Fruit fly (Drosophila melanogaster): ENCODE measurements around the gene mop.

The mop gene

dm6 chr3L:14786230-14786850 lies 10.4 kb upstream of the mop start, which contains the start of the genes bmm and Tdrd3 (continued):
- peak; percentile 45 for TF ChIP-seq CG1621 (tag; optimal IDR thresholded peaks at IDR 0.05)
- TF ChIP-seq CG6276 (GFP tag; optimal IDR thresholded peaks at IDR 0.05) = peak; percentile 52
- peak; percentile 86 for TF ChIP-seq OdsH (GFP tag; optimal IDR thresholded peaks at IDR 0.05)
- peak; percentile 13 to 82 for TF ChIP-seq salr (GFP tag; optimal IDR thresholded peaks at IDR 0.05)
- TF ChIP-seq CG10669 (GFP tag; optimal IDR thresholded peaks at IDR 0.05) = peak; percentile 64
- TF ChIP-seq Met (GFP tag; optimal IDR thresholded peaks at IDR 0.05) = peak; percentile 65
- TF ChIP-seq fd59A (GFP tag; optimal IDR thresholded peaks at IDR 0.05) = peak; percentile 55
- TF ChIP-seq Eip75B (GFP tag; optimal IDR thresholded peaks at IDR 0.05) = peak; percentile 22
- TF ChIP-seq ss (GFP tag; optimal IDR thresholded peaks at IDR 0.05) = peak; percentile 41 to 65
- peak; percentile 69 for TF ChIP-seq Hr4 (GFP tag; optimal IDR thresholded peaks at IDR 0.05)
- peak; percentile 59 for TF ChIP-seq Blimp-1 (GFP tag; optimal IDR thresholded peaks at IDR 0.05)
- peak; percentile 51 for TF ChIP-seq Eip93F (GFP tag; optimal IDR thresholded peaks at IDR 0.05)
- no peak for TF ChIP-seq Hr38 (GFP tag; optimal IDR thresholded peaks at IDR 0.05)
- peak; percentile 58 for TF ChIP-seq Gug (GFP tag; IDR thresholded peaks at IDR 0.05)
- peak; percentile 66 for TF ChIP-seq CG3919 (GFP tag; optimal IDR thresholded peaks at IDR 0.05)
- peak; percentile 76 for TF ChIP-seq CG31627 (GFP tag; optimal IDR thresholded peaks at IDR 0.05)
- TF ChIP-seq Ets21C (GFP tag; optimal IDR thresholded peaks at IDR 0.05) = peak; percentile 58
- TF ChIP-seq lz (GFP tag; optimal IDR thresholded peaks at IDR 0.05) = peak; percentile 73
- peak; percentile 51 for TF ChIP-seq spab (GFP tag; optimal IDR thresholded peaks at IDR 0.05)

- TF ChIP-seq CG1621 (tag; optimal IDR thresholded peaks at IDR 0.05) (peak; percentile 28), CG15336 (GFP tag; IDR thresholded peaks at IDR 0.05) (peak; percentile 87), CG6792 (GFP tag; optimal IDR thresholded peaks at IDR 0.05) (peak; percentile 63), CG10669 (GFP tag; optimal IDR thresholded peaks at IDR 0.05) (peak; percentile 82), Eip78C (GFP tag) (peak; percentile 96), Ets21C (GFP tag; optimal IDR thresholded peaks at IDR 0.05) (peak; percentile 44), Hr4 (GFP tag; optimal IDR thresholded peaks at IDR 0.05) (peak; percentile 93), CG8632 (GFP tag; optimal IDR thresholded peaks at IDR 0.05) (peak; percentile 65), CG11294 (GFP tag; IDR thresholded peaks at IDR 0.05) (peak; percentile 68; the same call in 1 of the 2 replicates), Hr39 (GFP tag; optimal IDR thresholded peaks at IDR 0.05) (peak; percentile 84), CG6163 (GFP tag; IDR thresholded peaks at IDR 0.05) (peak; percentile 83), Sox14 (GFP tag; optimal IDR thresholded peaks at IDR 0.05) (peak; percentile 86), pdm3 (GFP tag; optimal IDR thresholded peaks at IDR 0.05) (peak; percentile 87), eg (GFP tag; IDR thresholded peaks at IDR 0.05) (peak; percentile 77), lz (GFP tag; optimal IDR thresholded peaks at IDR 0.05) (peak; percentile 70), CG8319 (GFP tag; optimal IDR thresholded peaks at IDR 0.05) (peak; percentile 69), fd59A (GFP tag; optimal IDR thresholded peaks at IDR 0.05) (peak; percentile 41), topi (GFP tag; optimal IDR thresholded peaks at IDR 0.05) (peak; percentile 66), CG11762 (GFP tag; optimal IDR thresholded peaks at IDR 0.05; ENCODE audit: insufficient read depth) (peak; percentile 66), Met (GFP tag; optimal IDR thresholded peaks at IDR 0.05) (peak; percentile 63), CG32006 (GFP tag; optimal IDR thresholded peaks at IDR 0.05) (peak; percentile 94), CG4318 (GFP tag; optimal IDR thresholded peaks at IDR 0.05) (peak; percentile 86), Sox102F (GFP tag; optimal IDR thresholded peaks at IDR 0.05) (peak; percentile 53), svp (GFP tag) (peak; percentile 93), Eip75B (GFP tag; optimal IDR thresholded peaks at IDR 0.05) (peak; percentile 79), achi (GFP tag; optimal IDR thresholded peaks at IDR 0.05) (peak; percentile 81), Lpt (GFP tag; optimal IDR thresholded peaks at IDR 0.05) (peak; percentile 81), CG11902 (GFP tag; optimal IDR thresholded peaks at IDR 0.05) (peak; percentile 80), Gug (GFP tag; IDR thresholded peaks at IDR 0.05) (peak; percentile 75), Eip93F (GFP tag; optimal IDR thresholded peaks at IDR 0.05) (peak; percentile 31), fkh (GFP tag; optimal IDR thresholded peaks at IDR 0.05) (no peak), Smox (GFP tag; optimal IDR thresholded peaks at IDR 0.05) (peak; percentile 68), Sox15 (GFP tag; optimal IDR thresholded peaks at IDR 0.05) (peak; percentile 78), ss (GFP tag; optimal IDR thresholded peaks at IDR 0.05) (peak; percentile 50 to 59), CG34406 (GFP tag; optimal IDR thresholded peaks at IDR 0.05) (peak; percentile 54), net (GFP tag; optimal IDR thresholded peaks at IDR 0.05) (peak; percentile 84), spab (GFP tag; optimal IDR thresholded peaks at IDR 0.05) (peak; percentile 56), cyc (GFP tag; optimal IDR thresholded peaks at IDR 0.05) (peak; percentile 81), CG6854 (GFP tag; optimal IDR thresholded peaks at IDR 0.05) (no peak), acj6 (GFP tag; optimal IDR thresholded peaks at IDR 0.05) (peak; percentile 78), CG8119 (GFP tag; IDR thresholded peaks at IDR 0.05) (peak; percentile 84)
Measured at dm6 chr3L:14785492-14785916, 9.6 kb upstream of the mop start.

Measured in whole organism, prepupa.